Fruit fly (Drosophila melanogaster) whole organism, adult: Measurements from ENCODE around the gene CG12983.

Experiments used
- CG11617 ChIP-seq: fragments of 200-800 bp; sonication (Bioruptor generic); optimal IDR thresholded peaks from 2 replicates; lab custom pipeline; 2017; ENCODE audit warnings: mild to moderate bottlenecking, missing biosample characterization, missing genetic modification reagents, missing genetic modification characterization
- CG12768 ChIP-seq: fragments of 200-800 bp; sonication (Bioruptor generic); optimal IDR thresholded peaks from 2 replicates; lab custom pipeline; 2017; ENCODE audit warnings: missing biosample characterization, missing genetic modification characterization, mild to moderate bottlenecking, moderate library complexity, missing genetic modification reagents
- CG14711 ChIP-seq: fragments of 200-800 bp; sonication (Bioruptor generic); optimal IDR thresholded peaks from 2 replicates; lab custom pipeline; 2018; ENCODE audit warnings: missing biosample characterization, mild to moderate bottlenecking, missing genetic modification characterization, moderate library complexity
- CG1620 ChIP-seq: fragments of 200-800 bp; sonication (Bioruptor generic); optimal IDR thresholded peaks from 2 replicates; lab custom pipeline; 2016; ENCODE audit warnings: missing biosample characterization, missing genetic modification characterization
- CG33017 ChIP-seq: fragments of 200-800 bp; sonication (Bioruptor generic); optimal IDR thresholded peaks from 2 replicates; lab custom pipeline; 2018; ENCODE audit warnings: missing biosample characterization, mild to moderate bottlenecking, missing genetic modification characterization, moderate library complexity
- CG5204 ChIP-seq: fragments of 200-800 bp; sonication (Bioruptor generic); optimal IDR thresholded peaks from 2 replicates; lab custom pipeline; 2016; ENCODE audit warnings: missing biosample characterization, missing genetic modification characterization
- CG7045 ChIP-seq: fragments of 200-800 bp; sonication (Bioruptor generic); optimal IDR thresholded peaks from 2 replicates; lab custom pipeline; 2017; ENCODE audit warnings: missing biosample characterization, mild to moderate bottlenecking, missing genetic modification characterization
- CG7101 ChIP-seq: fragments of 200-800 bp; sonication (Bioruptor generic); optimal IDR thresholded peaks from 2 replicates; lab custom pipeline; 2018; ENCODE audit warnings: missing biosample characterization, mild to moderate bottlenecking, missing genetic modification characterization, moderate library complexity
- Clk ChIP-seq: fragments of 200-800 bp; sonication (Bioruptor generic); optimal IDR thresholded peaks from 2 replicates; lab custom pipeline; 2017; ENCODE audit warnings: missing biosample characterization, missing genetic modification characterization
- Crg-1 ChIP-seq: fragments of 200-800 bp; sonication (Bioruptor generic); optimal IDR thresholded peaks from 2 replicates; lab custom pipeline; 2016; ENCODE audit warnings: missing biosample characterization, missing genetic modification characterization
- Hr96 ChIP-seq: fragments of 200-800 bp; sonication (Bioruptor generic); optimal IDR thresholded peaks from 2 replicates; lab custom pipeline; 2016; ENCODE audit warnings: missing biosample characterization, missing genetic modification characterization
- Mnt ChIP-seq: fragments of 200-800 bp; sonication (Bioruptor generic); optimal IDR thresholded peaks from 2 replicates; lab custom pipeline; 2016; ENCODE audit warnings: missing biosample characterization, mild to moderate bottlenecking, missing genetic modification characterization
- bab1 ChIP-seq: fragments of 200-800 bp; sonication (Bioruptor generic); optimal IDR thresholded peaks from 3 replicates; lab custom pipeline; 2019; ENCODE audit warnings: missing biosample characterization, mild to moderate bottlenecking, missing genetic modification characterization, moderate library complexity
- cic ChIP-seq: fragments of 200-800 bp; sonication (Bioruptor generic); optimal IDR thresholded peaks from 2 replicates; lab custom pipeline; 2017; ENCODE audit warnings: missing biosample characterization, mild to moderate bottlenecking, missing genetic modification characterization, moderate library complexity
- cnc ChIP-seq, 2 experiments: fragments of >200 bp; optimal IDR thresholded peaks; 2 replicates each; lab custom pipeline; 2017
- kay ChIP-seq: fragments of 200-800 bp; sonication (Bioruptor generic); peaks from one replicate; lab custom pipeline; 2016; ENCODE audit warnings: missing biosample characterization, missing genetic modification characterization, borderline replicate concordance
- ovo ChIP-seq: fragments of 200-800 bp; sonication (Bioruptor generic); optimal IDR thresholded peaks from 2 replicates; lab custom pipeline; 2016; ENCODE audit warnings: missing biosample characterization, missing genetic modification characterization
- pad ChIP-seq: fragments of 200-800 bp; sonication (Bioruptor generic); optimal IDR thresholded peaks from 3 replicates; lab custom pipeline; 2017; ENCODE audit warnings: missing biosample characterization, missing genetic modification characterization, mild to moderate bottlenecking, moderate library complexity, missing genetic modification reagents
- tj ChIP-seq: fragments of 200-800 bp; sonication (Bioruptor generic); optimal IDR thresholded peaks from 3 replicates; lab custom pipeline; 2017; ENCODE audit warnings: missing biosample characterization, mild to moderate bottlenecking, missing genetic modification characterization, moderate library complexity
- toe ChIP-seq: fragments of 200-800 bp; sonication (Bioruptor generic); optimal IDR thresholded peaks from 2 replicates; lab custom pipeline; 2016; ENCODE audit warnings: missing biosample characterization, missing genetic modification characterization

The CG12983 gene

DNA sequence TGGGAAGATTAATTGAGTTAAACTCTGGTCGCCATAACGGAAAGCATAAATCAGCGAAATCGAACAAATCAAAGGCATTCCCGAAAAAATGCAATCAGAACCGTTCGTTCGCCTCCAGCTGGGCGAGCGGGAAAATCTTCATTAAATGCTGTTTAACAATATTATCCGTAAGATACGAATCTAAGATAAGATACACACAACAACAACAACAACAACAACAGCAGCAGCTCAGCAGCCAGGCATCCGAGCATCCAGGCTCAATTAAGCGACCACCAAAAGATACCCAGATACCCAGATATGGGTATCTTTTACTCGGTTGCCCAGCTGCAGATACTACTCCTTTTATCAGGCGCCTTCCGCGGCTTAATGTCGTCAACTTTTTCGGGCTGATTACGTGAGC lies 20.5 kb downstream of the CG12983 start:
- TF ChIP-seq CG14711 (no peak), tj (no peak), CG1620 (GFP tag; lab: Kevin White, UChicago) (no peak), CG12768 (GFP tag; lab: Kevin White, UChicago) (no peak), CG7101 (tag; lab: Kevin White, UChicago) (no peak), CG7045 (GFP tag; lab: Kevin White, UChicago) (no peak), ovo (GFP tag; lab: Kevin White, UChicago) (no peak), CG11617 (GFP tag; lab: Kevin White, UChicago) (no peak), Hr96 (GFP tag; lab: Kevin White, UChicago) (no peak), toe (no peak), Mnt (no peak), Clk (GFP tag; lab: Kevin White, UChicago) (no peak), cic (GFP tag; lab: Kevin White, UChicago) (no peak), cnc (optimal IDR thresholded peaks at IDR 0.05; lab: Kevin White, UChicago) (no peak), CG33017 (tag; lab: Kevin White, UChicago) (no peak), Crg-1 (GFP tag; lab: Kevin White, UChicago) (no peak), bab1 (no peak), CG5204 (GFP tag; lab: Kevin White, UChicago) (no peak), pad (GFP tag; lab: Kevin White, UChicago) (no peak), kay (GFP tag; lab: Kevin White, UChicago) (no peak)

DNA sequence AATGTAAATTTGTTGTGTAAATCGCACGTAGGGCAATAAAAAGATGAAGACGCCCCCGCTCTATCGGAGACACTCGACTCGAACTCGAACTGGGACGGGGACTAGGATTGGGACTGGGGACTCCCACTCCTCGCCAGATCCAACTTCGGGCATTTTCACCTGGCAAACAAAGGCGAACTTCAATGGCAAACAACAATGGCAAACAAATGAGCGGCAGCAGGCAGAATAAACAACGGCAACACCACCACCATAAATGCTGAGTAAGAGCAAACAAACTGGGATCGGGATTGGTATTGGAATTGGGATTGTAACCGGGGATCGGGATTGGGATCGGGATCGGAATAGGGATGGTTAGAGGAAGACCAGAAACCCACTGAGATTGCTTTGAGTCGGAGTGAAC lies 22.4 kb downstream of the CG12983 start:
- TF ChIP-seq cnc (optimal IDR thresholded peaks at IDR 0.05; lab: Kevin White, UChicago) (no peak), cic (GFP tag; lab: Kevin White, UChicago) (no peak), CG33017 (tag; lab: Kevin White, UChicago) (no peak), CG14711 (no peak), bab1 (no peak), CG12768 (GFP tag; lab: Kevin White, UChicago) (no peak), CG1620 (GFP tag; lab: Kevin White, UChicago) (no peak), Crg-1 (GFP tag; lab: Kevin White, UChicago) (no peak), ovo (GFP tag; lab: Kevin White, UChicago) (no peak), toe (no peak), Hr96 (GFP tag; lab: Kevin White, UChicago) (no peak), CG11617 (GFP tag; lab: Kevin White, UChicago) (no peak), CG5204 (GFP tag; lab: Kevin White, UChicago) (no peak), Clk (GFP tag; lab: Kevin White, UChicago) (no peak)

DNA sequence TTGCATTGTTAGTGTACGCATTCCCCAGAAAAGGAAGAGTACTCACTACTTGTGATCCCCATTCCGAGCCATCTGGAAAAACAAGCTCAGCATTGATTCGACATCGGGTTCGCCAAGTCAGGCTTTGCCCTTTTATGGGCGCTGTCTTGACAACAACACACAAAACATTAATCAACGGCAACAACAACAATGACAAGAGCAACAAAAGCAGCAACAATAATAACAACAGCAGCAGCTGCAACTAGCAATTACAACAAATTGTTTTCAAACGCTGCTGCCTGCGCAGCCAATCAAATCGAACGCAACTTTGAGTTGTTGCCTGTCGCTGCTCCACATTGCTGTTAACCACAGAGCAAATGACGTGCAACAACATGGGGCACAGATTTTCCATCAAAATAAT lies 24.5 kb downstream of the CG12983 start:
- TF ChIP-seq Mnt (no peak), cic (GFP tag; lab: Kevin White, UChicago) (no peak), CG5204 (GFP tag; lab: Kevin White, UChicago) (no peak), CG14711 (no peak), ovo (GFP tag; lab: Kevin White, UChicago) (no peak), Clk (GFP tag; lab: Kevin White, UChicago) (no peak), toe (no peak), CG1620 (GFP tag; lab: Kevin White, UChicago) (no peak)

DNA sequence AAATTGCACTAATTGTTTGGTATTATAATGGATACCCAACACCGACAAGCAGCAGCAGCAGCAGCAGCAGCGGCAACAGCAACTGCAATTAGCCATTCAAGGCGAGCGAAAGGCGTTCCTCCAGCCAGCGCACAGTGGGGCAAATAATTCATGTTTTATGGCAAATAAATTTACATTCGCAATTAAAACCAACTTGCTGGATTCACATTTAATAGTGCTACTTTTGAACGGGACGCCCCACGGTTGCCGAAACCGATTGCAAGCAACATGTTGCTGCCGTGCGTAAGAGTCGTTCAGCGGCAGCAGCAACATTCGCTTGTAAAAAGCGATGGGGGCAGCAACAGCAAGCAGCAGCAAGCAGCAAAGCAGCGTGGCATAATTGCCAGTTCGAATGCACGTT lies 32.9 kb downstream of the CG12983 start:
- no peak for TF ChIP-seq CG7101 (tag; lab: Kevin White, UChicago)
- TF ChIP-seq CG12768 (GFP tag; lab: Kevin White, UChicago): no peak
- no peak for TF ChIP-seq Crg-1 (GFP tag; lab: Kevin White, UChicago)
- no peak for TF ChIP-seq CG11617 (GFP tag; lab: Kevin White, UChicago)
- TF ChIP-seq bab1: no peak
- no peak for TF ChIP-seq CG33017 (tag; lab: Kevin White, UChicago)
- no peak for TF ChIP-seq tj
- no peak for TF ChIP-seq CG5204 (GFP tag; lab: Kevin White, UChicago)
- TF ChIP-seq ovo (GFP tag; lab: Kevin White, UChicago): no peak
- TF ChIP-seq kay (GFP tag; lab: Kevin White, UChicago): no peak
- no peak for TF ChIP-seq Clk (GFP tag; lab: Kevin White, UChicago)
- no peak for TF ChIP-seq toe
- TF ChIP-seq cnc (optimal IDR thresholded peaks at IDR 0.05; lab: Kevin White, UChicago): no peak
- no peak for TF ChIP-seq CG14711
- TF ChIP-seq pad (GFP tag; lab: Kevin White, UChicago): no peak

DNA sequence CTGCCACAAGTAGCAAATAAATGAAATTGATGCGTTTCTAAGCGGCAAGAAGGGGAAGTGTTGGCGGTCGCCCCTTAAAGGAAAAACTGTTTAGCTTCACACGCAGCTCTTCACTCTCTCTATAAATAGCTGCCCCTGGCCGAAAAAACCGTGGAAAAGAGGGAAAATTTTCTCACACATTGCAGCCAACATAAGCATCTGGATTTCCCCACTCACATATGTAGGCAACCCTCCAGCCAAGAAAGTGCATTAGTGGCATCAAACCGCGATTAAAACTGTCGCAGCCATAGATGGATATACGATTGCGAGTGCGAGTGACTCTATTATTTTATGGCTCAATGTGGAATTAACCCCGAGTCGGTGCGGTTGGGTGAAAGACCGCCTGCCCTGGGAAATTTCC lies 34.0 kb downstream of the CG12983 start:
- no peak for TF ChIP-seq Hr96 (GFP tag; lab: Kevin White, UChicago)
- TF ChIP-seq pad (GFP tag; lab: Kevin White, UChicago): no peak
- no peak for TF ChIP-seq tj
- no peak for TF ChIP-seq CG1620 (GFP tag; lab: Kevin White, UChicago)
- no peak for TF ChIP-seq cic (GFP tag; lab: Kevin White, UChicago)
- TF ChIP-seq CG11617 (GFP tag; lab: Kevin White, UChicago): no peak
- no peak for TF ChIP-seq CG7045 (GFP tag; lab: Kevin White, UChicago)
- TF ChIP-seq CG33017 (tag; lab: Kevin White, UChicago): no peak
- no peak for TF ChIP-seq kay (GFP tag; lab: Kevin White, UChicago)

DNA sequence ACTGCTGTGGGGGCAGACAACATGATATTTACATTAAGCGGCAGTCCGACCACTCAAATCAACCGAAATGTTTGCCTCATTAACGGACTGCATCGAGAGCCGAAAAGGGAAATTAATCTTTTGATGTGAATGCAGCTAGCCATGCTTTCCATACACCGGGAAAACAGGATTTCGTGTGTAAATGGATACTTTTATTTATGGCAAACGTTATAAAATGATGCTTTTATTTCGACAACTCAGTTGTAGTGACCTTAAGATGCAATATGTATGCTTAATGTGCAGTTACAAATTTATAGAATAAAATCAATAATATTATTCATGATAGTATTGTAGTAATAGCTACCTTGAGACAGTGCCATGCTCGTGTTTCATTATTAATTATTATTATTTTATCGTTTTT lies 35.1 kb downstream of the CG12983 start:
- TF ChIP-seq ovo (GFP tag; lab: Kevin White, UChicago): no peak
- no peak for TF ChIP-seq Crg-1 (GFP tag; lab: Kevin White, UChicago)
